Worm (Caenorhabditis elegans) whole organism, L4 larva: ENCODE data around the gene srw-39.

ENCODE experiments used
- ama-1 ChIP-seq: fragments of 150-350 bp; optimal IDR thresholded peaks from 2 replicates; lab custom pipeline; 2014; ENCODE audit warnings: inconsistent platforms, mixed read lengths
- lim-7 ChIP-seq: fragments of 200-800 bp; sonication (Bioruptor generic); IDR thresholded peaks from 2 replicates; pipeline ENCODE4 v1.3.6; 2022; ENCODE audit warnings: missing genetic modification characterization, missing compliant biosample characterization
- lin-39 ChIP-seq: fragments of 150-350 bp; optimal IDR thresholded peaks from 2 replicates; lab custom pipeline; 2014; ENCODE audit warnings: missing biosample characterization, missing genetic modification reagents, missing genetic modification characterization
- madf-5 ChIP-seq, 2 experiments: fragments of 200-800 bp; sonication (Bioruptor generic); IDR thresholded peaks; 2 replicates each; pipeline ENCODE4 v1.3.6; 2022; ENCODE audit warnings: missing compliant biosample characterization in 2 of 2, missing genetic modification characterization in 2 of 2
- nhr-11 ChIP-seq: fragments of 150-350 bp; optimal IDR thresholded peaks from 2 replicates; lab custom pipeline; 2014; ENCODE audit warnings: missing biosample characterization, missing genetic modification characterization
- nhr-77 ChIP-seq: fragments of 150-350 bp; optimal IDR thresholded peaks from 2 replicates; lab custom pipeline; 2014; ENCODE audit warnings: missing biosample characterization, missing genetic modification characterization
- spr-3 ChIP-seq: fragments of 200-800 bp; sonication (Bioruptor generic); optimal IDR thresholded peaks from 2 replicates; lab custom pipeline; 2018; ENCODE audit warnings: mild to moderate bottlenecking, missing genetic modification characterization, missing compliant biosample characterization

DNA sequence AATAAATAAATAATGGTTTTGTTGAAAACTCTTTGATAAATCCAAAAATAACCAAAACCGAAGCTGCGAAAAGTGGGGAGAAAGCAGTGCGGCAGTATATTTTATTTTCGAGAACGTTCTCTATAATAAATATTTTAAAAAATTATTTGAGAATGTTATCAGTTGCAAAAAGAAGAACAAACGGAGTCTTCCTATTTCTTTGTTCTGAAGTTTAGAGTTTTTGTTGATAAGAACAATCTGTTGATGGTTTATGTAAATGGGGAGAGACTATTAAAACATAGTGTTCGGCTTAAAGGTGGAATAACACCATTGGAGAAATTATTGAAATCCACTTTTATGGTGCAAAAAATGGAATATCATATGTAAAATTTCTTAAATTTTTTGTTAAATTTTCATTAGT lies 41.3 kb upstream of the srw-39 start:
- TF ChIP-seq spr-3 (GFP tag; lab: Kevin White, UChicago), result no peak
- no peak for TF ChIP-seq madf-5 (GFP tag; IDR thresholded peaks at IDR 0.05; lab: Robert Waterston, UW)
- TF ChIP-seq lim-7 (GFP tag; lab: Robert Waterston, UW), result no peak
- no peak for TF ChIP-seq lin-39 (tag; lab: Kevin White, UChicago)
- TF ChIP-seq nhr-77 (tag; lab: Kevin White, UChicago), result no peak
- no peak for TF ChIP-seq ama-1 (lab: Kevin White, UChicago)
- TF ChIP-seq nhr-11 (tag; lab: Kevin White, UChicago), result no peak
